Worm (Caenorhabditis elegans): ENCODE measurements around the gene C18A11.2.

DNA sequence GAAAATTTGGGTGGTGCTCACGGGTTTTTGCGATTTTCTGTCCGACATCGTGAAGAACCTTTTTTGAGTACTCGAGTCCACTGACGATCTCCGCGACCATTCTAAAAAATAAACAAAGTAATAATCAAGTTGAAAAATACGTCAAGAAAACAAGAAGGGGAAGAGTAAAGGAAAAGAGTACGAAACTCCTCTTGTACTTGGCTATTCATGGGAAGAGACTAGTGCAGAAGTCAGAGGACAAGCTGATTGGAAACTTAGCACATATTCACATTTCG lies 19.0 kb downstream of the C18A11.2 start, which contains the start of gene dao-3:
- TF ChIP-seq ama-1 (optimal IDR thresholded peaks at IDR 0.05) (no peak), ama-1 (GFP tag; optimal IDR thresholded peaks at IDR 0.05) (no peak), dpl-1 (GFP tag; optimal IDR thresholded peaks at IDR 0.05) (no peak), C06A6.2 (GFP tag; conservative IDR thresholded peaks at IDR 0.05) (no peak), hlh-26 (GFP tag; conservative IDR thresholded peaks at IDR 0.05) (no peak), madf-3 (GFP tag; IDR thresholded peaks at IDR 0.05) (no peak), mxl-1 (tag; optimal IDR thresholded peaks at IDR 0.05) (no peak), Y53G8AR.9 (GFP tag; conservative IDR thresholded peaks at IDR 0.05) (no peak), efl-1 (GFP tag; optimal IDR thresholded peaks at IDR 0.05) (no peak), hlh-12 (tag; optimal IDR thresholded peaks at IDR 0.05) (no peak), sdz-38 (tag; optimal IDR thresholded peaks at IDR 0.05) (no peak), snpc-1.1 (tag; optimal IDR thresholded peaks at IDR 0.05; ENCODE audit: insufficient read depth) (no peak), die-1 (tag; optimal IDR thresholded peaks at IDR 0.05) (no peak), madf-10 (tag; optimal IDR thresholded peaks at IDR 0.05) (no peak)

All from whole organism, young adult.